Worm (Caenorhabditis elegans): ENCODE data around the gene F52H2.1.

- TF ChIP-seq ceh-44 (GFP tag; IDR thresholded peaks at IDR 0.05): no peak
- TF ChIP-seq lsy-2 (tag; optimal IDR thresholded peaks at IDR 0.05): peak; percentile 72 to 78
- TF ChIP-seq fkh-10 (GFP tag; optimal IDR thresholded peaks at IDR 0.05): peak; percentile 92
- TF ChIP-seq nhr-28 (tag; optimal IDR thresholded peaks at IDR 0.05): peak; percentile 42
- TF ChIP-seq nhr-11 (tag; optimal IDR thresholded peaks at IDR 0.05): peak; percentile 91
- 0 out of 2 replicates have a peak, but pooled peaks have one; percentile 31 for TF ChIP-seq lim-7 (GFP tag; IDR thresholded peaks at IDR 0.05)
- no peak for TF ChIP-seq ceh-82 (tag; optimal IDR thresholded peaks at IDR 0.05)
- no peak for TF ChIP-seq ama-1 (optimal IDR thresholded peaks at IDR 0.05)
- TF ChIP-seq mdl-1 (tag; optimal IDR thresholded peaks at IDR 0.05): peak in 1 of 2 experiments; percentile 78
- peak; percentile 76 for TF ChIP-seq zag-1 (tag; optimal IDR thresholded peaks at IDR 0.05)
Measured at ce11 chrX:2536246-2536772, 36.6 kb upstream of the F52H2.1 start.
